Worm (Caenorhabditis elegans) whole organism, L1 larva: ENCODE data around the gene vamp-8.

ENCODE experiments used
- ama-1 ChIP-seq: fragments of 150-350 bp; optimal IDR thresholded peaks from 2 replicates; lab custom pipeline; 2014
- blmp-1 ChIP-seq: fragments of 150-350 bp; optimal IDR thresholded peaks from 2 replicates; lab custom pipeline; 2014; ENCODE audit warnings: missing biosample characterization, missing genetic modification characterization
- ceh-82 ChIP-seq, 3 experiments: fragments of 150-350 bp in 1 of 3; sonication (generic microtip) in 2 of 3; optimal IDR thresholded peaks; 2 replicates each; lab custom pipeline; 2014 to 2017; ENCODE audit warnings: missing biosample characterization in 3 of 3, missing genetic modification characterization in 3 of 3
- egl-27 ChIP-seq, 2 experiments: fragments of 150-350 bp in 1 of 2; sonication (generic microtip); optimal IDR thresholded peaks; 3 replicates each; lab custom pipeline; 2017 to 2018; ENCODE audit warnings: missing biosample characterization in 2 of 2, missing genetic modification characterization in 2 of 2, missing genetic modification reagents in 2 of 2
- nhr-84 ChIP-seq: sonication (generic microtip); optimal IDR thresholded peaks from 2 replicates; lab custom pipeline; 2017; ENCODE audit warnings: missing biosample characterization, missing genetic modification characterization
- pax-3 ChIP-seq: fragments of 200-800 bp; sonication (Bioruptor generic); optimal IDR thresholded peaks from 2 replicates; lab custom pipeline; 2018; ENCODE audit warnings: mild to moderate bottlenecking, missing genetic modification characterization, moderate library complexity, missing compliant biosample characterization
- rnt-1 ChIP-seq: sonication (generic microtip); optimal IDR thresholded peaks from 2 replicates; lab custom pipeline; 2016; ENCODE audit warnings: mild to moderate bottlenecking, missing genetic modification characterization, moderate library complexity, missing compliant biosample characterization

DNA sequence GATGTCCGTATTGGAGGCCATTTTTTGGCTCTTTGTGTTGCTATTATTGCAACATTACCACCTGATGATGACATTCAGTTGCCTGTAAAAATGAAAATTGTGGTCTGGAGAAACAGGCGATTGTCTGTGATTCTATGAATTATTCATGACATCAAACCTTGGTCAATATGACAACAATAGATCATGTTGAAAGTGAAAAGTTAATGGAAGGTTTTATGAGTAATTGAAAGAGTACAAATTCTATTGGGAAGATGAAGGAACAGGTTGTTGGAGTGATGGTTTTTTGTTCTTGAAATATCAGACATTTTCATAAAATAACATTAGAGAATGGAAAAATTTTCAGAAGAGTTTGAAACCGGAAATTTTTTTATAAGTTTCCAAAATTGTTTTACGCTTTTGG, 37.8 kb upstream of the vamp-8 start, which contains the start of gene Y37A1A.3:
- TF ChIP-seq pax-3 (tag; lab: Kevin White, UChicago) (no peak), ceh-82 (tag; optimal IDR thresholded peaks at IDR 0.05; lab: Kevin White, UChicago) (no peak), blmp-1 (tag; lab: Kevin White, UChicago) (peak; percentile 15), nhr-84 (no peak), egl-27 (tag; optimal IDR thresholded peaks at IDR 0.05; lab: Kevin White, UChicago) (no peak), rnt-1 (tag; lab: Kevin White, UChicago) (no peak), ama-1 (no peak)
